Fruit fly (Drosophila melanogaster) whole organism: Measurements from ENCODE around the gene CG5882.

Experiments
- CG8478 ChIP-seq: fragments of >200 bp; optimal IDR thresholded peaks from 2 replicates; lab custom pipeline; 2018; ENCODE audit warnings: inconsistent platforms
- Dll ChIP-seq: fragments of >200 bp; optimal IDR thresholded peaks from 2 replicates; lab custom pipeline; 2017
- EcR ChIP-seq, 2 experiments: fragments of >200 bp; optimal IDR thresholded peaks; 2 replicates each; lab custom pipeline; 2017; ENCODE audit warnings: missing biosample characterization in 2 of 2, missing genetic modification characterization in 2 of 2, missing genetic modification reagents in 2 of 2
- pan ChIP-seq: fragments of >200 bp; optimal IDR thresholded peaks from 2 replicates; lab custom pipeline; 2017
- psq ChIP-seq: fragments of >200 bp; optimal IDR thresholded peaks from 2 replicates; lab custom pipeline; 2017
- usp ChIP-seq: fragments of >200 bp; optimal IDR thresholded peaks from 2 replicates; lab custom pipeline; 2017; ENCODE audit warnings: missing biosample characterization, missing genetic modification characterization, mixed read lengths

Gene CG5882

dm6 chr3R:27128723-27129122 lies 10.3 kb downstream of the CG5882 start:
- no peak for TF ChIP-seq CG8478 (lab: Kevin White, UChicago)
- no peak for TF ChIP-seq pan
- no peak for TF ChIP-seq psq
- no peak for TF ChIP-seq Dll (lab: Kevin White, UChicago)
- TF ChIP-seq usp (GFP tag; lab: Kevin White, UChicago) = no peak
- no peak for TF ChIP-seq EcR (GFP tag; optimal IDR thresholded peaks at IDR 0.05; lab: Kevin White, UChicago)

dm6 chr3R:27129580-27130385 lies 11.3 kb downstream of the CG5882 start:
- TF ChIP-seq CG8478 (lab: Kevin White, UChicago) (no peak), EcR (GFP tag; optimal IDR thresholded peaks at IDR 0.05; lab: Kevin White, UChicago) (no peak), pan (no peak), Dll (lab: Kevin White, UChicago) (no peak), psq (no peak), usp (GFP tag; lab: Kevin White, UChicago) (no peak)

- no peak for TF ChIP-seq CG8478 (lab: Kevin White, UChicago)
- TF ChIP-seq psq = no peak
- no peak for TF ChIP-seq EcR (GFP tag; optimal IDR thresholded peaks at IDR 0.05; lab: Kevin White, UChicago)
Observed at dm6 chr3R:27130551-27131161, 12.2 kb downstream of the CG5882 start.

- no peak for TF ChIP-seq usp (GFP tag; lab: Kevin White, UChicago)
- no peak for TF ChIP-seq CG8478 (lab: Kevin White, UChicago)
- TF ChIP-seq EcR (GFP tag; optimal IDR thresholded peaks at IDR 0.05; lab: Kevin White, UChicago) = no peak
- no peak for TF ChIP-seq pan
- no peak for TF ChIP-seq Dll (lab: Kevin White, UChicago)
- no peak for TF ChIP-seq psq
Observed at dm6 chr3R:27131408-27131807, 13.0 kb downstream of the CG5882 start.

dm6 chr3R:27133992-27134391 lies 15.5 kb downstream of the CG5882 start:
- TF ChIP-seq Dll (lab: Kevin White, UChicago) (no peak), EcR (GFP tag; optimal IDR thresholded peaks at IDR 0.05; lab: Kevin White, UChicago) (no peak), CG8478 (lab: Kevin White, UChicago) (no peak), pan (no peak), usp (GFP tag; lab: Kevin White, UChicago) (no peak), psq (no peak)

dm6 chr3R:27134728-27135361 lies 16.4 kb downstream of the CG5882 start:
- no peak for TF ChIP-seq CG8478 (lab: Kevin White, UChicago)
- no peak for TF ChIP-seq Dll (lab: Kevin White, UChicago)
- no peak for TF ChIP-seq psq
- no peak for TF ChIP-seq usp (GFP tag; lab: Kevin White, UChicago)
- TF ChIP-seq EcR (GFP tag; optimal IDR thresholded peaks at IDR 0.05; lab: Kevin White, UChicago) = no peak
- TF ChIP-seq pan = no peak

dm6 chr3R:27135692-27136641 lies 17.5 kb downstream of the CG5882 start:
- TF ChIP-seq pan (no peak), EcR (GFP tag; optimal IDR thresholded peaks at IDR 0.05; lab: Kevin White, UChicago) (no peak), Dll (lab: Kevin White, UChicago) (no peak), CG8478 (lab: Kevin White, UChicago) (no peak), psq (no peak), usp (GFP tag; lab: Kevin White, UChicago) (no peak)

- no peak for TF ChIP-seq usp (GFP tag; lab: Kevin White, UChicago)
- no peak for TF ChIP-seq Dll (lab: Kevin White, UChicago)
Observed at dm6 chr3R:27137914-27138323, 19.5 kb downstream of the CG5882 start.

- no peak for TF ChIP-seq usp (GFP tag; lab: Kevin White, UChicago)
Observed at dm6 chr3R:27138700-27139099, 20.3 kb downstream of the CG5882 start.

- TF ChIP-seq EcR (GFP tag; optimal IDR thresholded peaks at IDR 0.05; lab: Kevin White, UChicago) = no peak
- TF ChIP-seq usp (GFP tag; lab: Kevin White, UChicago) = no peak
- TF ChIP-seq CG8478 (lab: Kevin White, UChicago) = no peak
- no peak for TF ChIP-seq pan
- TF ChIP-seq Dll (lab: Kevin White, UChicago) = no peak
- no peak for TF ChIP-seq psq
Observed at dm6 chr3R:27139963-27140362, 21.5 kb downstream of the CG5882 start.
